Worm (Caenorhabditis elegans): ENCODE measurements around the gene T24D5.1.
A peak's percentile ranks its signal among the peaks of the same experiment; 100 is the strongest.

The T24D5.1 gene

DNA sequence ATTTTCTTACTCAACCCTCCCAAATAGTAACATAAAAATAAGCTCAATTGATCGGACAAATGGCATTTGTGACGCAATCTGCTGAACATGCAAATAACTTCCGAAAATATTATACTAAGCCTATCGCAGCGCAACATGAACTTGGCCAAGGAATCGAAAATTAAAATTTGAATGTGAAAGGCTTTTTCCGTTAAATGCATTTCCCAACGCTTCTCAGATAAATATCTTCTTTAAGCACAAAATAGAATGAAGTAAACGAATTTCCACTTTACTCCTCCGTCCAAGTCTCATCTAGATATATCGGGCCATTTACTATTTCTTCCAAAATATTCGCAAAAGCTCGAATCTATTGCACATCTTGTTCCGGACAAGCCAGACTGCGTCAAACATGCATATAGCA, 25.5 kb upstream of the T24D5.1 start:
- TF ChIP-seq zag-1 (tag; optimal IDR thresholded peaks at IDR 0.05), result no peak
- TF ChIP-seq unc-55 (GFP tag; optimal IDR thresholded peaks at IDR 0.05), result no peak
- TF ChIP-seq mdl-1 (tag; optimal IDR thresholded peaks at IDR 0.05), result no peak
- no peak for TF ChIP-seq ztf-1 (GFP tag; conservative IDR thresholded peaks at IDR 0.05)
- no peak for TF ChIP-seq ceh-16 (tag; optimal IDR thresholded peaks at IDR 0.05)
- no peak for TF ChIP-seq sem-4 (tag; optimal IDR thresholded peaks at IDR 0.05)
- no peak for TF ChIP-seq nhr-10 (tag; optimal IDR thresholded peaks at IDR 0.05)
- no peak for TF ChIP-seq elt-3 (tag; optimal IDR thresholded peaks at IDR 0.05)
- TF ChIP-seq nhr-12 (tag; optimal IDR thresholded peaks at IDR 0.05), result no peak
- no peak for TF ChIP-seq aly-2 (tag; optimal IDR thresholded peaks at IDR 0.05)
- no peak for TF ChIP-seq sma-9 (GFP tag; optimal IDR thresholded peaks at IDR 0.05)
- no peak for TF ChIP-seq sma-9 (tag; optimal IDR thresholded peaks at IDR 0.05)
- no peak for TF ChIP-seq peb-1 (tag; optimal IDR thresholded peaks at IDR 0.05)
- TF ChIP-seq ceh-82 (tag; optimal IDR thresholded peaks at IDR 0.05), result no peak
- TF ChIP-seq ztf-11 (tag; optimal IDR thresholded peaks at IDR 0.05), result no peak
- TF ChIP-seq nhr-129 (tag; optimal IDR thresholded peaks at IDR 0.05), result no peak

DNA sequence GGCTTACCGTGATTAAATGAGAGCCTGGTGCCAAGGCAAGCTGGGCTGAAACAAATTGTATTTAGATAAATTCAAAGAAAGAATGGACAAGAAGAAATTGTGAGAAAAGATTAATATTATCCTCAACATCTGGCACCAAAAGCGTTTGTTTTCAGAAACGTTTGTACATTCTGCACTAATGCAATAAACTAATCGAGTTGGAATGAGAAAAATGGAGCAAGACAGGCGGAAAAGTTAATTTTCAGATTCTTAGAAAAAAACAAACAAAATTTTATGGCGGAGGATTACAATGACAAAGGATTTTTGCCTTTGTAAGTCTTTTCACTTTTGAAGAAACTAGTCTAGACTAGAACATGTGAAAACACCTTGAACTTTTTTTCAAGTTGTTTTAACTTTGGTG, 22.9 kb upstream of the T24D5.1 start, which contains the start of gene npr-4:
npr-4 (minus strand) TSS at position 52 of the 400 bp plus-strand sequence.
- no peak for TF ChIP-seq skn-1 (tag; optimal IDR thresholded peaks at IDR 0.05)
- TF ChIP-seq nhr-23 (tag; optimal IDR thresholded peaks at IDR 0.05), result no peak
- TF ChIP-seq unc-62 (GFP tag; optimal IDR thresholded peaks at IDR 0.05), result no peak
- TF ChIP-seq unc-39 (tag; optimal IDR thresholded peaks at IDR 0.05), result no peak
- TF ChIP-seq ZK546.5 (tag; optimal IDR thresholded peaks at IDR 0.05), result no peak
- TF ChIP-seq nhr-21 (tag; optimal IDR thresholded peaks at IDR 0.05), result no peak
- no peak for TF ChIP-seq aly-2 (tag; optimal IDR thresholded peaks at IDR 0.05)

DNA sequence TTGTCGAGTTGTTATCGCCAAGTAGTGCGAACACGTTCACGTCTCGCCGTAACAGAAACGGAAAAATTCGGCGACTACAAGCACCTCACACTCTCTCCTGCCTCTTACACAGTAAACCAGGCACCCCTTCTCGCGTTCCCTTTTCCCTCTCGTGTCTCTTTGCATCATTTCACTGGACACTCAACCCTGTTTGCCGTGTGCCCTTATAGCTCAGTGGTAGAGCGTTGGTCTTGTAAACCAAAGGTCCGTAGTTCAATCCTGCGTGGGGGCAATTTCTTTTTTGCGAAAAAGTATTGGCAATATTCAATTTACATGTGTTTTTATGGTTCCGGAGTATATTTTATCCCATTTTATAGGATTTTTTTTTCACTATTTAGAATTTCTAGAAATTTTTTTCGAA, 11.0 kb upstream of the T24D5.1 start:
- TF ChIP-seq nhr-6 (tag; optimal IDR thresholded peaks at IDR 0.05) (peak; percentile 26), ztf-1 (GFP tag; conservative IDR thresholded peaks at IDR 0.05) (no peak), aly-2 (tag; optimal IDR thresholded peaks at IDR 0.05) (no peak), nhr-23 (tag; optimal IDR thresholded peaks at IDR 0.05) (no peak), unc-55 (GFP tag; optimal IDR thresholded peaks at IDR 0.05) (peak; percentile 75), nhr-25 (tag; optimal IDR thresholded peaks at IDR 0.05) (no peak), F13H6.1 (tag; optimal IDR thresholded peaks at IDR 0.05) (peak; percentile 74), snpc-4 (tag; optimal IDR thresholded peaks at IDR 0.05) (no peak), gmeb-1 (tag; optimal IDR thresholded peaks at IDR 0.05) (peak; percentile 68), lin-39 (tag; optimal IDR thresholded peaks at IDR 0.05) (no peak), unc-39 (tag; optimal IDR thresholded peaks at IDR 0.05) (no peak), egl-27 (tag; optimal IDR thresholded peaks at IDR 0.05) (peak; percentile 66), mbf-1 (tag; optimal IDR thresholded peaks at IDR 0.05) (no peak), lsy-2 (tag; optimal IDR thresholded peaks at IDR 0.05) (peak in 1 of 2 experiments; percentile 52), crh-2 (tag; optimal IDR thresholded peaks at IDR 0.05) (peak; percentile 72), nhr-237 (tag; optimal IDR thresholded peaks at IDR 0.05) (no peak), ceh-16 (tag; optimal IDR thresholded peaks at IDR 0.05) (no peak), ztf-4 (tag; optimal IDR thresholded peaks at IDR 0.05) (no peak), ZK546.5 (tag; optimal IDR thresholded peaks at IDR 0.05) (no peak), elt-3 (tag; optimal IDR thresholded peaks at IDR 0.05) (no peak), ceh-82 (tag; optimal IDR thresholded peaks at IDR 0.05) (no peak), peb-1 (tag; optimal IDR thresholded peaks at IDR 0.05) (no peak), C34F6.9 (tag; optimal IDR thresholded peaks at IDR 0.05) (peak; percentile 54), R02D3.7 (tag; optimal IDR thresholded peaks at IDR 0.05) (no peak), mdl-1 (tag; optimal IDR thresholded peaks at IDR 0.05) (peak in 1 of 2 experiments; percentile 24), nhr-10 (tag; optimal IDR thresholded peaks at IDR 0.05) (no peak), lin-11 (tag; optimal IDR thresholded peaks at IDR 0.05) (peak; percentile 44), Y55F3AM.14 (GFP tag; optimal IDR thresholded peaks at IDR 0.05) (peak; percentile 28), sem-4 (tag; optimal IDR thresholded peaks at IDR 0.05) (peak; percentile 33), mab-5 (tag; optimal IDR thresholded peaks at IDR 0.05) (peak; percentile 29), nhr-12 (tag; optimal IDR thresholded peaks at IDR 0.05) (peak; percentile 16), nhr-77 (tag; optimal IDR thresholded peaks at IDR 0.05) (no peak), ztf-11 (tag; optimal IDR thresholded peaks at IDR 0.05) (no peak), sma-3 (GFP tag; optimal IDR thresholded peaks at IDR 0.05) (no peak), unc-62 (GFP tag; optimal IDR thresholded peaks at IDR 0.05) (no peak), ama-1 (optimal IDR thresholded peaks at IDR 0.05) (no peak), zag-1 (tag; optimal IDR thresholded peaks at IDR 0.05) (peak; percentile 18), lin-13 (GFP tag; optimal IDR thresholded peaks at IDR 0.05) (peak; percentile 51), skn-1 (tag; optimal IDR thresholded peaks at IDR 0.05) (no peak), blmp-1 (tag; optimal IDR thresholded peaks at IDR 0.05; ENCODE audit: insufficient read depth) (no peak), nhr-11 (tag; optimal IDR thresholded peaks at IDR 0.05) (no peak), alr-1 (tag; optimal IDR thresholded peaks at IDR 0.05) (no peak), elt-1 (tag; optimal IDR thresholded peaks at IDR 0.05) (no peak), nhr-21 (tag; optimal IDR thresholded peaks at IDR 0.05) (peak; percentile 62), fos-1 (tag; optimal IDR thresholded peaks at IDR 0.05) (peak; percentile 54), sma-9 (GFP tag; optimal IDR thresholded peaks at IDR 0.05) (peak; percentile 86), sma-9 (tag; optimal IDR thresholded peaks at IDR 0.05) (no peak)
